Worm (Caenorhabditis elegans): ENCODE measurements around the gene C15H9.5.

Gene C15H9.5

ce11 chrX:6075209-6075608 is 17.9 kb upstream of the C15H9.5 start, which contains the start of gene lgc-58:
lgc-58 (plus strand) TSS chrX:6075509.
- TF ChIP-seq unc-120 (tag; optimal IDR thresholded peaks at IDR 0.05; ENCODE audit: poor library complexity, severe bottlenecking) (no peak), blmp-1 (tag; optimal IDR thresholded peaks at IDR 0.05) (no peak), elt-1 (tag; optimal IDR thresholded peaks at IDR 0.05; ENCODE audit: borderline replicate concordance, insufficient read depth) (no peak), nhr-2 (tag; optimal IDR thresholded peaks at IDR 0.05) (no peak), ztf-11 (tag; optimal IDR thresholded peaks at IDR 0.05) (no peak), bed-3 (GFP tag; optimal IDR thresholded peaks at IDR 0.05) (no peak), flh-1 (GFP tag; optimal IDR thresholded peaks at IDR 0.05) (no peak)

DNA sequence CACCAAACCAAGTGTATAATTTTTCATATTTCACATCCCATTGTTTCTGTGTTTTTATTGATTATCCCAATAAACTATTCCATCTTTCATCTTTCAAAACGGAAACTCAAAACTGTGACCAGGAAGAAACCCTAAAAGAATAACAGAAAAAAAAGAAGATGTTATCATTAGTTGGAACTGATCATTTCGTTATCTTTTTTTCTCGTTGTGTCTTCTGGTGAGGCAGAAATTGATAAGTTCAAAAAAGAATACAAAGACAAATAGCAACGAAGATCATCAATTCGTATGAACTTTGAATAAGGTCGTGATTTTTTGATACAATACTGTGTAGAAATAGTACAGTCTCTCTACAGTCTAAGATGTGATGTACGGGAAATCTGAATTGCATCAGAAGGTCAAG is 11.3 kb upstream of the C15H9.5 start:
- TF ChIP-seq zip-8 (tag; optimal IDR thresholded peaks at IDR 0.05) (no peak), sptf-1 (tag; optimal IDR thresholded peaks at IDR 0.05) (no peak), ceh-39 (tag; optimal IDR thresholded peaks at IDR 0.05) (no peak), nhr-76 (tag; optimal IDR thresholded peaks at IDR 0.05) (no peak), M03D4.4 (tag; optimal IDR thresholded peaks at IDR 0.05) (no peak), blmp-1 (tag; optimal IDR thresholded peaks at IDR 0.05) (no peak), flh-1 (GFP tag; optimal IDR thresholded peaks at IDR 0.05) (no peak), ztf-11 (tag; optimal IDR thresholded peaks at IDR 0.05) (no peak), ham-2 (GFP tag; optimal IDR thresholded peaks at IDR 0.05) (no peak), elt-1 (tag; optimal IDR thresholded peaks at IDR 0.05; ENCODE audit: borderline replicate concordance, insufficient read depth) (no peak), ceh-83 (GFP tag; optimal IDR thresholded peaks at IDR 0.05) (no peak)

DNA sequence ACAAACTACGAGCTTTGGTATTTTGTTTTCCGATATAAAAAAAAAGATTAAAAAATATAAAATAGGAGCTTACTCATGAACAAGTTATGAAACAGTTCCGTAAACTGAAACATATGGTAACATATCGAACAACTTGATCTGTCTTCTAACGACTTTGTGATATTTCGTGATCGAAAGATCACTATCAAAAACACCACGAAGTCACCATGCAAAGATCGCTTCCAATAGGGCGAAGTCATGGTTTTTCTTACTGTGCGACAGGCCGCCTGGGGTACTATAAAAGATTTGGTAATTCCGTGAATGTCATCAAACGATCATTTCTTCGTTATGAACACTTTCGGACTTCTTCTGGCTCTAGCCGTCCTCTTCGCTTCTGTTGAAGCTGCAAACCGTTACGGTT is 10.4 kb upstream of the C15H9.5 start, which contains the start of gene C45B2.3:
TSS of gene C45B2.3 (plus strand) at position 301 of the 400 bp plus-strand sequence.
- TF ChIP-seq pha-4 (tag; optimal IDR thresholded peaks at IDR 0.05) = no peak
- no peak for TF ChIP-seq mep-1 (tag; optimal IDR thresholded peaks at IDR 0.05)
- TF ChIP-seq ham-2 (GFP tag; optimal IDR thresholded peaks at IDR 0.05) = no peak
- no peak for TF ChIP-seq elt-3 (tag; optimal IDR thresholded peaks at IDR 0.05)
- TF ChIP-seq ces-1 (GFP tag; optimal IDR thresholded peaks at IDR 0.05) = no peak
- TF ChIP-seq nhr-237 (tag; optimal IDR thresholded peaks at IDR 0.05) = no peak
- TF ChIP-seq blmp-1 (tag; optimal IDR thresholded peaks at IDR 0.05) = no peak
- no peak for TF ChIP-seq nhr-28 (tag; optimal IDR thresholded peaks at IDR 0.05)
- no peak for TF ChIP-seq bed-3 (GFP tag; optimal IDR thresholded peaks at IDR 0.05)
- TF ChIP-seq unc-120 (tag; optimal IDR thresholded peaks at IDR 0.05; ENCODE audit: poor library complexity, severe bottlenecking) = no peak
- no peak for TF ChIP-seq mls-2 (tag; optimal IDR thresholded peaks at IDR 0.05)

DNA sequence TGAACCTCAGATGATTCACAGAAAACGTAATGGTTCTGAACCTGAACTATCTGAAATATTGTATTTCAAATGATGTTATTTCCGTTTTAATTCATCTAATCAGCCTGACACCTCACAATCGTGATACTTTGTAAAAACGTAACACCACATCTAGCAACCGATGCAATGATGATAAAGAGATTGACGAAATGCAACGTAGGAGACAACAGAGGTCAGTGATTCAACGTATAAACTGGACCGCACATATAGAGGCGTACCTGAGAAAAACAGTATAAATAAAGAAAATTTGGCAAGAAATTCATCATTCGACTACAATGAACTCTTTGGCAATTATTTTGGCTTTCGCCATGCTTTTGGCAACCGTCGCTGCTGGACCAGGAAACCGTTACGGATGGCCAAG is 8.7 kb upstream of the C15H9.5 start, which contains the start of gene C45B2.2:
TSS of gene C45B2.2 (plus strand) at position 301 of the 400 bp plus-strand sequence.
- no peak for TF ChIP-seq sem-2 (GFP tag; optimal IDR thresholded peaks at IDR 0.05)
- no peak for TF ChIP-seq hlh-1 (tag; optimal IDR thresholded peaks at IDR 0.05)
- no peak for TF ChIP-seq zip-8 (tag; optimal IDR thresholded peaks at IDR 0.05)
- TF ChIP-seq unc-120 (tag; optimal IDR thresholded peaks at IDR 0.05; ENCODE audit: poor library complexity, severe bottlenecking) = no peak
- no peak for TF ChIP-seq ces-1 (GFP tag; optimal IDR thresholded peaks at IDR 0.05)
- TF ChIP-seq drap-1 (GFP tag; optimal IDR thresholded peaks at IDR 0.05) = no peak
- TF ChIP-seq tbx-8 (GFP tag; optimal IDR thresholded peaks at IDR 0.05) = no peak
- TF ChIP-seq lin-13 (tag; optimal IDR thresholded peaks at IDR 0.05) = no peak
- no peak for TF ChIP-seq elt-1 (tag; optimal IDR thresholded peaks at IDR 0.05; ENCODE audit: borderline replicate concordance, insufficient read depth)
- no peak for TF ChIP-seq lin-32 (GFP tag; optimal IDR thresholded peaks at IDR 0.05)
- TF ChIP-seq nhr-2 (tag; optimal IDR thresholded peaks at IDR 0.05) = no peak
- no peak for TF ChIP-seq mls-2 (tag; optimal IDR thresholded peaks at IDR 0.05)
- TF ChIP-seq nhr-237 (tag; optimal IDR thresholded peaks at IDR 0.05) = no peak
- TF ChIP-seq ceh-43 (GFP tag; optimal IDR thresholded peaks at IDR 0.05) = no peak

DNA sequence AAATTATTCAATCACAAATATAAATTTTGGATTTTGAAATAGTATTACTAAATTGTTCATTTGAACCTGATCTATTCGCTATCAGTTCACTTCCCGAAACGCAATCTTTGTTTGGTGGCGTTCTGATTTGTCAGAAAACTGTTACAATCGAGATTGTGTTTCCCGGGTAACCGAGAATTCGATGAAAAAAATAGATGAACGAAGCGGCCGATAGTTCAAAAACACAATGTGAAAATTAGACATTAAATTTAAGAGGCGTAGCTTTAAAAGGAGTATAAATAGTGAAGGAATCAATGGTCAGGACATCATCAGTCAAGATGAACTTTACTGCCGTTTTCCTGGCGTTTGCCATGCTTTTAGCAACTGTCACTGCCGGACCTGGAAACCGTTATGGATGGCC is 7.3 kb upstream of the C15H9.5 start, which contains the start of gene C45B2.1:
TSS of gene C45B2.1 (plus strand) at position 301 of the 400 bp plus-strand sequence.
- TF ChIP-seq bed-3 (GFP tag; optimal IDR thresholded peaks at IDR 0.05) = no peak
- TF ChIP-seq ceh-39 (tag; optimal IDR thresholded peaks at IDR 0.05) = no peak
- TF ChIP-seq nhr-12 (tag; optimal IDR thresholded peaks at IDR 0.05) = no peak
- no peak for TF ChIP-seq lsy-2 (tag; optimal IDR thresholded peaks at IDR 0.05)
- TF ChIP-seq unc-39 (tag; optimal IDR thresholded peaks at IDR 0.05) = no peak
- TF ChIP-seq mls-2 (tag; optimal IDR thresholded peaks at IDR 0.05) = no peak
- no peak for TF ChIP-seq unc-62 (GFP tag; optimal IDR thresholded peaks at IDR 0.05)
- TF ChIP-seq drap-1 (GFP tag; optimal IDR thresholded peaks at IDR 0.05) = no peak

Measured in whole organism, mixed stage, embryonic.